Fruit fly (Drosophila melanogaster): ENCODE measurements around the gene Jhbp14.

Jhbp14 gene

DNA sequence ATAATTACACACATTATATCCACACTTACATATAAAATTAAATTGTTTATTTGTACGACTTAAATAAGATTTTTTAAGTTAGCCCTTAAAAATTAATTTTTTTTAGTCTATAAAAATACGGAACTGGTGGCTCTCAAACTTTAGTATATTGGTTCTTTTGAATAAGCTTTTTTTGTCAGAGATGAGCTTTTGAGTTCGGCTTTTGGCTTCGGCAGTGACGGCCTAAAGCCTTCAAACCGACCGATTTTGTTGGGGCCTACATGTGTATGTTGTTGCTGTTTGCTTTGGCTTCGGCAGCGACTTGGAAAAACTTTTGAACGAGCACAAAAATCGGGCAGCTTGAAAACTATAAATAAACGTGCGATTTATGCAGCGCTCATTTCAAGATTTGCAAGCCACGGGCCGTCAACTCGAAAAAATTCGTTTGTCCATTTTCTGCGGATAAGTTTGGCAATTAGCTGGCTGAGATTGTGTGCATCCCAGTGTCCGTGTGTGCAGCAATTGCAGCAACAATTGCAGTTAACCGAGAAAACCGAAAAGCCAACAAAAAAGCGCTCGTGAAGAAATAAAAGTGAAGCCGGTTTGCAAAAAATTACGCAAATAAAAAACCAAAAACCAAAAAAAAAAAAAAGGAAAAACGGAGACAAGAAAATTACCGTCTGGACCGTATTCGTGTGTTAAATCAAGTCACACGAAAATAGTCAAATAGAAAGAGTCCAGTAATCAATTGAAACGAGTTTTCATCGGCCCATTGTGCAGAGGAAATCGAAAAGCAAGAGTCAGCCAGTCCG is 9.8 kb downstream of the Jhbp14 start, which contains the start of gene CG16820:
Gene CG16820 (plus strand): TSS at position 378 of the 791 bp plus-strand sequence.
- TF ChIP-seq h (optimal IDR thresholded peaks at IDR 0.05): no peak
- TF ChIP-seq Myc (optimal IDR thresholded peaks at IDR 0.05): no peak
- no peak for TF ChIP-seq insv (optimal IDR thresholded peaks at IDR 0.05)
- no peak for TF ChIP-seq ttk (optimal IDR thresholded peaks at IDR 0.05)
- no peak for TF ChIP-seq psq (optimal IDR thresholded peaks at IDR 0.05)

DNA sequence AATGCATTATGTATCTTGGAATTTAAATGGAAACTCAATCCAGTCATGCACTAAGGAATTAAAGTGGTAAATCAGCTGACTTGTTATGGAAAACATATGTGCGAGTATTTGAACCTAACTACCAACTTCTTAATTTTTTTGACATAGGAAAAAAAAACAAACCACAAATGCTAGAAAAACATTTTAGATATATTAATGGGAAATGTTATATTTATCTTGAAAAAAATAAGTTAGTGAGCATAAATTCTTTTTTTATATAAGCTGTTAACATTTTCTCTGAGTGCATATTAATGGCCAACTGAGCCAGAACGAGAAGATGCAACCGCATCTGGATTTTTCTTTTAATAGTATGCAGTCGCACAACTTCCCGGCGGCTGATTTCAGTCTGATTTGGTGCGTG is 14.9 kb downstream of the Jhbp14 start:
- TF ChIP-seq h (optimal IDR thresholded peaks at IDR 0.05): no peak
- no peak for TF ChIP-seq psq (optimal IDR thresholded peaks at IDR 0.05)
- TF ChIP-seq Sin3A (optimal IDR thresholded peaks at IDR 0.05): no peak
- TF ChIP-seq insv (optimal IDR thresholded peaks at IDR 0.05): no peak
- no peak for TF ChIP-seq Myc (optimal IDR thresholded peaks at IDR 0.05)
- TF ChIP-seq ttk (optimal IDR thresholded peaks at IDR 0.05): no peak

DNA sequence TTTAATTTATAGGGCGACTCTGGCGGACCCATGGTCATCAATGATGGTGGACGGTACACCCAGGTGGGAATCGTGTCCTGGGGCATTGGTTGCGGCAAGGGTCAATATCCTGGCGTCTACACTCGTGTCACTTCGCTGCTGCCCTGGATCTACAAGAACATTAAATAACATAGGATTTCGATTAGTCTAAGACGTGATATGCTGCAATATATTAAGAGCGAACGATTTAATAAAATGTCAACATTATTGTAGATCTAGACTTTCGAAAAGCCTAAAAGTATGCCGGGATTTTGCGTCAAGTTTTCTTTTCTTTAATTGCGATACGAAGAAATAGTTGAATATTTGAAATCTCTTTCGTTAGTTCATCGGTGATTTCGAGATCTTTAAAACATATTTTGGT is 20.9 kb downstream of the Jhbp14 start, which contains the start of gene Naa20B:
Gene Naa20B (plus strand): TSS at position 301 of the 400 bp plus-strand sequence.
- TF ChIP-seq insv (optimal IDR thresholded peaks at IDR 0.05) (no peak), ttk (optimal IDR thresholded peaks at IDR 0.05) (no peak), Sin3A (optimal IDR thresholded peaks at IDR 0.05) (no peak), Myc (optimal IDR thresholded peaks at IDR 0.05) (no peak), psq (optimal IDR thresholded peaks at IDR 0.05) (no peak), h (optimal IDR thresholded peaks at IDR 0.05) (no peak)

DNA sequence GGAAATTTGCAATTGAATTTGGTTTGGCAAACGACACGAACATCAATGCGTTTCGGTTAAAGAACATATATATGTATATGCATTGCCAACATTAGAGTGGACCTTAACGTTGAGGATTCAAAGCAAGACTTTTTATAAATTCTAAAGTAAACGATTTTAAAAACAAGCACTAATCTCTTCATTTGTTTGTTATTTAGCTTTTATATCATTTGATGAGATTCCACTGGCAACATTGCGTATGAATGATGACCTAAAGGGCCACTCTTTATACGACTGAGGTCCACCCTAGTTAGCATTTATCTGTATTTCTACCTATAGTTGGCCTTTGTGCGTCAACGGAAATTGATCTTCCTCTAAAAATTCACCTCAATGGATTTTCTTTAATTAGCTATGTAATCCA is 22.4 kb downstream of the Jhbp14 start:
- TF ChIP-seq ttk (optimal IDR thresholded peaks at IDR 0.05) (no peak), insv (optimal IDR thresholded peaks at IDR 0.05) (no peak), h (optimal IDR thresholded peaks at IDR 0.05) (no peak), Sin3A (optimal IDR thresholded peaks at IDR 0.05) (no peak), psq (optimal IDR thresholded peaks at IDR 0.05) (no peak), Myc (optimal IDR thresholded peaks at IDR 0.05) (no peak)

DNA sequence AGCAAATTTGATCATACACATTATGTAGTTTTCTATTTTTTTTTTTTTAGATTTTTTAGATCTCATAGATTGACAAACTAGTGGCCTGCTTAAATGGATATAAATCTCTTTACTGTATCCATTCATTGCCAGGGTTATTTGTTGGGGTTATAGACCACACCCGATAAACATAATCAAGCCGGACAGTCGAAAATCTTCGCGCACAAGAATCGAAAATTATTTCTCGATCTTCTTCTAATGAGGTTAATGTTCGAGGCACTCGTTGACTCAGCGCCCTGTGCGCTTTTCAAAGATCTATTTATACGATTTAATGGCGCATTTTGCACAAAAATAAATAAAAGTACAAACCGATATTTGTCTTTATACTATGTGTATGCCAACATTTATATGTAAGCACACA is 23.3 kb downstream of the Jhbp14 start, which contains the start of gene CG31730:
Gene CG31730 (minus strand): TSS at position 101 of the 400 bp plus-strand sequence.
- no peak for TF ChIP-seq ttk (optimal IDR thresholded peaks at IDR 0.05)
- TF ChIP-seq Myc (optimal IDR thresholded peaks at IDR 0.05): no peak
- no peak for TF ChIP-seq h (optimal IDR thresholded peaks at IDR 0.05)
- no peak for TF ChIP-seq insv (optimal IDR thresholded peaks at IDR 0.05)
- TF ChIP-seq Sin3A (optimal IDR thresholded peaks at IDR 0.05): no peak
- no peak for TF ChIP-seq psq (optimal IDR thresholded peaks at IDR 0.05)

DNA sequence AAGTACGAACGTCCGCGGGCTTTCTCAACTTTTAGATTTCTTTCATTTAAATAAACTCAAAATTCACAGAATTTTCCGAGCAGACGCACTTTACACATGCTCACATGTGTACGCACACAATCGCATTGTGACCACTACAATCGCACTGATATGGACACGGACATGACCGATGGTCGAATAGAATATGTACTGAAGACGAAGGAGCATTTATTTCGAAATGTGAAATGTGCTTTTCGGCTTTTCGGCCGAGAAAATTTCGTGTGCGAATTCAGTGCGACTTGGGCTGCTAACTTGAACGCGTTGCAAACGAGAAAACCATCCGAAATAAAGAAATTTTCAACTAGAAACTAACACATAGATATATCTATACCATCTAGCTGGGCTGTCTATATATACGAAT is 24.4 kb downstream of the Jhbp14 start, which contains the start of gene CG44085:
Gene CG44085 (plus strand): TSS at position 269 of the 400 bp plus-strand sequence.
- no peak for TF ChIP-seq Myc (optimal IDR thresholded peaks at IDR 0.05)
- no peak for TF ChIP-seq h (optimal IDR thresholded peaks at IDR 0.05)
- no peak for TF ChIP-seq psq (optimal IDR thresholded peaks at IDR 0.05)
- no peak for TF ChIP-seq insv (optimal IDR thresholded peaks at IDR 0.05)
- no peak for TF ChIP-seq Sin3A (optimal IDR thresholded peaks at IDR 0.05)
- TF ChIP-seq ttk (optimal IDR thresholded peaks at IDR 0.05): no peak

DNA sequence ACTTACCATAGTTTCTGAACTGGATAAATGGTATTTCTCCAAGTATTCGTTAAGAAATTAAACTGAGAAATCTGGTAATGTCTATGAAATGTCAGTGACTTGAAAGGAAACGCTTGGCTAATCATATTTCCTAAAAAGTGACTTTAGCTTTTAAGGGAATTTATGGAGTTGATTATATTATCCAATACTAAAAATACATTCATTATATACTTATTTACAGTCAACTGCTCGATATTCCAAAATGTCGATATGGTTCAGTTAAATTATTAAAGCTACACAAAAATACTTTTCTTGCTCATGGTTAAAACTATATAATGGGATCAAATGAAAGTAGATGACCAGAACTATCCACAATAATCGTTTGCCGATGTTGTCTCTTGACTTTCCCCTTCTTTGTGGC is 29.5 kb downstream of the Jhbp14 start, which contains the start of gene CG31848:
Gene CG31848 (minus strand): TSS at position 101 of the 400 bp plus-strand sequence.
- no peak for TF ChIP-seq psq (optimal IDR thresholded peaks at IDR 0.05)
- TF ChIP-seq Sin3A (optimal IDR thresholded peaks at IDR 0.05): no peak
- no peak for TF ChIP-seq h (optimal IDR thresholded peaks at IDR 0.05)
- TF ChIP-seq Myc (optimal IDR thresholded peaks at IDR 0.05): no peak
- TF ChIP-seq ttk (optimal IDR thresholded peaks at IDR 0.05): no peak
- no peak for TF ChIP-seq insv (optimal IDR thresholded peaks at IDR 0.05)

DNA sequence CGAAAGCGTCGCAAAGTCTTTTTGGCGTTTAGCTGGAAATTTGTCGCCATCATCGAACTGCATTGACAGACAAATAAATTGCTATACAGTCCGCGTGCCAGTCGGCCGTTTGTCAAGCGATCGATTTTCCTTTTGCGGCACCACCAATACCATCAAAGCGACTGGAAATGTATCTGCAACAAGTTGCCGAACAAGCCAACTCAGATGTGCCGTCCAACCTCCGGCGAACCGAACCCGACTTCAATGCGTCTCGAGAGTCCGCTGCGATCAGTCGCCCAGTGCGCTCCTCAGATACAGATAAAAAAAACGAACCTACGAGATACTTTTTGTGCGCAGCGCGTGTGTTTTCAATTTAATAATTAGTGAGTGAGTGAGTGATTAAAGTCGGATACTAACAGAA is 30.3 kb downstream of the Jhbp14 start:
- no peak for TF ChIP-seq Myc (optimal IDR thresholded peaks at IDR 0.05)
- TF ChIP-seq Sin3A (optimal IDR thresholded peaks at IDR 0.05): no peak
- TF ChIP-seq insv (optimal IDR thresholded peaks at IDR 0.05): no peak
- no peak for TF ChIP-seq h (optimal IDR thresholded peaks at IDR 0.05)
- no peak for TF ChIP-seq ttk (optimal IDR thresholded peaks at IDR 0.05)
- TF ChIP-seq psq (optimal IDR thresholded peaks at IDR 0.05): no peak

DNA sequence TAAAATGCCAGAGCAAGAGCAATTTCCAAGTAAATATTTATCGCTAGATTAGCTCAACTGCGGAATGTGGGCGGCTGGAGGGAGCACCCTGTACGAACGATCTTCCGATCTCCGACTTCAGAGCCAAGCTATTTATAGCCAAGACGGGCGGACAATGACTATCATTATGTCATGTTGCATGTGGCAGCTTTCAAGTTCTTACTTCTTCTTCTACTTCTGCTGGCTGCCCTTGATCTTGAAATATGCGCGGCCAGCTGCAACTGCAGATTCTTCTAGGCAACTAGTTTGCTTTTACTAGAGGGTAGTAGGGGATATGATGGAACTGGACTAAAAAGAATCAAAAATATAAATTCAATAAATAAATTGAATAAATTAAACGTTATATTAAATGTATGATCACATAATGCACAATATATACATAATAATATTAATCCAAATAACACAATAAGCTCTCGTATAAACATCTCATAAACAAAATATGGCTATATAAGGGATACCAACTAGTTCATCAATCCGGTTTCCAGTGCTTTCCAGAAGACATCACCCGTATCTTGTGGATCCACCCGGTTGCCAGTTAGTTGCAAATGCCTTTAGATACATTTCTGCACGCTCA is 31.9 kb downstream of the Jhbp14 start:
- TF ChIP-seq insv (optimal IDR thresholded peaks at IDR 0.05) (no peak), Sin3A (optimal IDR thresholded peaks at IDR 0.05) (no peak), h (optimal IDR thresholded peaks at IDR 0.05) (no peak), psq (optimal IDR thresholded peaks at IDR 0.05) (no peak), Myc (optimal IDR thresholded peaks at IDR 0.05) (no peak), ttk (optimal IDR thresholded peaks at IDR 0.05) (no peak)

DNA sequence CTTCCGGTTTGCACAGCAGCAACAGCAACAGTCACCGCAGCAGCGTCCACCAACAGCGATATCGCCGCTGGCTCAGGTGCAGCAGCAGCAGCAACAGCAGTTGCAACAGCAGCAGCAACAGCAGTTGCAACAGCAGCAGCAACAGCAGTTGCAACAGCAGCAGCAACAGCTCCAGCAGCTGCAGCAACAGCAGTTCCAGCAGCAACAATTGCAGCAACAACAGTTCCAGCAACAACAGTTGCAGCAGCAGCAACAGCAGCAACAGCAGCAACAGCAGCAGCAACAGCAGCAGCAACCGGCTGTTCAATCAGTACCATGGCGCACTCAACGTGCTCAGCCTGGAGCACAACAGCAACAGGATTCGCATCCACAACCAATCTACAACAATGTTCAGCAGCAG is 36.2 kb downstream of the Jhbp14 start:
- no peak for TF ChIP-seq h (optimal IDR thresholded peaks at IDR 0.05)
- TF ChIP-seq Sin3A (optimal IDR thresholded peaks at IDR 0.05): no peak
- no peak for TF ChIP-seq ttk (optimal IDR thresholded peaks at IDR 0.05)
- TF ChIP-seq psq (optimal IDR thresholded peaks at IDR 0.05): no peak

DNA sequence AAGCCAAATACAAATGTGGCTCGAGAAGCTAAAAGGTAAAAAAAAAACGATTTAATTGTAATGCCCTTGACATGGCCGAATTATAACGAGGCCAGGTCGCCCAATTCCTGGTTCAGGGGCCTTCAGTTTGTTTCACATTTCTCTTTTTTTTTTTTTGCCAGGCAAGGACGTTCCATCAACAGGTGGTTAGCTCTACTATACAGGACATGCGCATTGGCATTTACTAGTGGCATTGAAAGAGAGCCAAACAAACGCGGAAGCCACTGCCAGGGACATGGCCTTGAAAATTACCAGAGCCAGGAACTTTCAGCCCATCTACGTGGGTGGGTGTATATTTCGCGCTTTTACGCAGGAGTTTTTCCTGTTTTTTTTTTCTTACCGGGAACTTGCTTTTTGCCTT is 49.5 kb downstream of the Jhbp14 start:
- TF ChIP-seq insv (optimal IDR thresholded peaks at IDR 0.05) (no peak), Sin3A (optimal IDR thresholded peaks at IDR 0.05) (no peak), psq (optimal IDR thresholded peaks at IDR 0.05) (no peak), ttk (optimal IDR thresholded peaks at IDR 0.05) (no peak), h (optimal IDR thresholded peaks at IDR 0.05) (no peak), Myc (optimal IDR thresholded peaks at IDR 0.05) (no peak)

DNA sequence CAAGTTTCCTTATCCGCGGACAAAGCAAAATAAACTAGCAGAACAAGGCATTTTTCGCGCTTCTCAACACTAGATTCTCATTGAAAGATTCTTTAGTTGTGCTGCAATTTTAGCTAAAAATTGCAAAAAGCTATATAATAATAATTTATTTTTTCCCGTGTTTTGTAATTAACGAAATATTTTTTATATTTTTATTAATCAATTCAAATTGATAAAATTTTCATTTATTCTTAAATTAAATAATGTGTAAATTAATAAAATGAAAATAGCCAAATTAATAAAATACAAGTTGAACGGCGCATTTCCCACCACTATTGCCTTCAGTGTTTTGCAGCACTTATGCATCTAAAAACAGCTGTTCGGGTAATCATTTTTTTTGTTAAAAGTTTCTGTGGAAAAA is 50.2 kb downstream of the Jhbp14 start, which contains the start of the genes Drep4 and Uvrag:
Gene Drep4 (minus strand): TSS at position 7 of the 400 bp plus-strand sequence.
Gene Uvrag (plus strand): TSS at position 322 of the 400 bp plus-strand sequence.
- TF ChIP-seq psq (optimal IDR thresholded peaks at IDR 0.05) (no peak), ttk (optimal IDR thresholded peaks at IDR 0.05) (no peak), insv (optimal IDR thresholded peaks at IDR 0.05) (no peak), h (optimal IDR thresholded peaks at IDR 0.05) (no peak), Myc (optimal IDR thresholded peaks at IDR 0.05) (no peak), Sin3A (optimal IDR thresholded peaks at IDR 0.05) (no peak)

Measured in Kc167 (cell line).